Fruit fly (Drosophila melanogaster): ENCODE results near the gene CG5439.

Gene CG5439

DNA sequence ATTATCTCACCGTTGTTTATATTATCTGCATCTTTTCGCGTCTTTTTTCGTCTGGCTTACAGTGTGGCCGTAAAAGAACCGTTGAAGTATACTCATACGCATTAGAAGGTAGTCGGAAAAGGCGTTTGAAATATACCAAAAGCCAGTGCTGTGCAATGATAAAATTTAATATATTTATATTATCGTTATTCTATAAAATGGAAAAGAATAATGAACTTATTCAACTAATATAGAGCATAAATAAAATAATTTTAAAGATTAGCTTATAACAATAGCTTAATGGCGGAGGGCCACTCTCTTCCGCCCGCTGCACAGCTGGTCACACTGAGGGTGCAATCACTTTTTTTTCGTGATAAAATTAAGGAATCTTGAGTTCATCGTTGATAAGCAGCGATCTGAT is 14.9 kb downstream of the CG5439 start, which contains the start of the genes CG16974 and Edem2 (continued):
- peak; percentile 46; the same call in 1 of the 3 replicates for TF ChIP-seq CG7357 (GFP tag; IDR thresholded peaks at IDR 0.05)
- TF ChIP-seq danr (GFP tag; IDR thresholded peaks at IDR 0.05) = peak; percentile 21; the same call in 1 of the 2 replicates
- TF ChIP-seq bcd (GFP tag; optimal IDR thresholded peaks at IDR 0.05) = peak; percentile 70
- no peak for TF ChIP-seq dimm (GFP tag; IDR thresholded peaks at IDR 0.05)
- peak; percentile 80 for TF ChIP-seq ci (GFP tag; IDR thresholded peaks at IDR 0.05)
- peak; percentile 74 for TF ChIP-seq Nf-YC (tag; optimal IDR thresholded peaks at IDR 0.05)
- TF ChIP-seq h (optimal IDR thresholded peaks at IDR 0.05) = no peak
- no peak for TF ChIP-seq jigr1 (GFP tag; IDR thresholded peaks at IDR 0.05)
- no peak for TF ChIP-seq cas (GFP tag; IDR thresholded peaks at IDR 0.05)
- TF ChIP-seq CG11247 (GFP tag; IDR thresholded peaks at IDR 0.05) = peak; percentile 47; the same call in 1 of the 2 replicates
- no peak for TF ChIP-seq ATbp (GFP tag; optimal IDR thresholded peaks at IDR 0.05)
- TF ChIP-seq CG2202 (tag; optimal IDR thresholded peaks at IDR 0.05) = peak; percentile 42
- TF ChIP-seq CG16863 (GFP tag; optimal IDR thresholded peaks at IDR 0.05) = no peak
- TF ChIP-seq Nf-YA (GFP tag; IDR thresholded peaks at IDR 0.05) = peak; percentile 57; the same call in 1 of the 2 replicates
- TF ChIP-seq sim (GFP tag; IDR thresholded peaks at IDR 0.05) = no peak
- TF ChIP-seq pnt (GFP tag; optimal IDR thresholded peaks at IDR 0.05) = peak; percentile 27
- no peak for TF ChIP-seq gcm (GFP tag; optimal IDR thresholded peaks at IDR 0.05)
- TF ChIP-seq Fer2 (tag; optimal IDR thresholded peaks at IDR 0.05) = no peak
- TF ChIP-seq eve (GFP tag; optimal IDR thresholded peaks at IDR 0.05) = no peak
- 0 out of 3 replicates have a peak, but pooled peaks have one; percentile 31 for TF ChIP-seq CG6175 (GFP tag; IDR thresholded peaks at IDR 0.05)
- TF ChIP-seq Hsf (GFP tag; optimal IDR thresholded peaks at IDR 0.05) = peak; percentile 63
- no peak for TF ChIP-seq sens-2 (GFP tag; IDR thresholded peaks at IDR 0.05)
- no peak for TF ChIP-seq Sox100B (GFP tag; optimal IDR thresholded peaks at IDR 0.05)
- no peak for TF ChIP-seq da (GFP tag; optimal IDR thresholded peaks at IDR 0.05)
- no peak for TF ChIP-seq CG1832 (GFP tag; optimal IDR thresholded peaks at IDR 0.05)
- peak; percentile 55 for TF ChIP-seq Awh (GFP tag; IDR thresholded peaks at IDR 0.05)
- peak; percentile 73 for TF ChIP-seq CG13424 (tag; optimal IDR thresholded peaks at IDR 0.05)
- TF ChIP-seq CG10267 (tag; optimal IDR thresholded peaks at IDR 0.05) = peak; percentile 97
- peak; percentile 76 for TF ChIP-seq CG1602 (GFP tag; optimal IDR thresholded peaks at IDR 0.05)
- peak; percentile 39 for TF ChIP-seq CG1647 (GFP tag; optimal IDR thresholded peaks at IDR 0.05)
- peak; percentile 66 for TF ChIP-seq tup (GFP tag; optimal IDR thresholded peaks at IDR 0.05)
- TF ChIP-seq ewg (GFP tag; optimal IDR thresholded peaks at IDR 0.05) = peak; percentile 54
- peak; percentile 25 for TF ChIP-seq CG9437 (GFP tag; optimal IDR thresholded peaks at IDR 0.05)
- TF ChIP-seq CG16815 (GFP tag; optimal IDR thresholded peaks at IDR 0.05) = peak; percentile 57
- TF ChIP-seq MBD-R2 (GFP tag; IDR thresholded peaks at IDR 0.05) = peak; percentile 75
- TF ChIP-seq jumu (GFP tag; optimal IDR thresholded peaks at IDR 0.05) = peak; percentile 3
- TF ChIP-seq CG8765 (GFP tag; IDR thresholded peaks at IDR 0.05) = peak; percentile 46; the same call in 1 of the 2 replicates
- no peak for TF ChIP-seq Dip2 (GFP tag; IDR thresholded peaks at IDR 0.05)
- TF ChIP-seq CG18599 (GFP tag; optimal IDR thresholded peaks at IDR 0.05) = no peak
- no peak for TF ChIP-seq CG12744 (GFP tag; optimal IDR thresholded peaks at IDR 0.05)
- no peak for TF ChIP-seq CG18262 (tag; optimal IDR thresholded peaks at IDR 0.05)
- TF ChIP-seq lmd (GFP tag; IDR thresholded peaks at IDR 0.05) = peak; percentile 74
- TF ChIP-seq sob (GFP tag; IDR thresholded peaks at IDR 0.05) = peak; percentile 87
- peak; percentile 15 for TF ChIP-seq maf-S (GFP tag; optimal IDR thresholded peaks at IDR 0.05)
- TF ChIP-seq CG6689 (GFP tag; IDR thresholded peaks at IDR 0.05) = peak; percentile 79
- peak; percentile 85 for TF ChIP-seq CG32772 (GFP tag; IDR thresholded peaks at IDR 0.05)
- no peak for TF ChIP-seq luna (GFP tag; optimal IDR thresholded peaks at IDR 0.05)
- peak; percentile 89 for TF ChIP-seq phol (tag; optimal IDR thresholded peaks at IDR 0.05)
- no peak for TF ChIP-seq HLH4C (GFP tag; IDR thresholded peaks at IDR 0.05; ENCODE audit: partially characterized antibody)
- TF ChIP-seq az2 (GFP tag; optimal IDR thresholded peaks at IDR 0.05) = peak; percentile 79
- no peak for TF ChIP-seq Blimp-1 (GFP tag; optimal IDR thresholded peaks at IDR 0.05)
- peak in 1 of 2 experiments; percentile 40 for TF ChIP-seq chif (GFP tag; optimal IDR thresholded peaks at IDR 0.05)
